Fruit fly (Drosophila melanogaster) whole organism, embryonic: ENCODE results near the gene CG13842.

Experiments
- ATbp ChIP-seq: fragments of 200-800 bp; sonication (Bioruptor generic); optimal IDR thresholded peaks from 2 replicates; lab custom pipeline; 2017; ENCODE audit warnings: missing biosample characterization, mild to moderate bottlenecking, missing genetic modification characterization, missing genetic modification reagents
- Antp ChIP-seq: fragments of 200-800 bp; sonication (Bioruptor generic); optimal IDR thresholded peaks from 3 replicates; lab custom pipeline; 2016; ENCODE audit warnings: missing biosample characterization, missing genetic modification characterization
- Awh ChIP-seq: fragments of 200-800 bp; sonication (Bioruptor generic); IDR thresholded peaks from 2 replicates; pipeline ENCODE4, ENCODE4 v1.3.6; 2022; ENCODE audit warnings: missing biosample characterization, missing genetic modification characterization
- CG12104 ChIP-seq: fragments of 200-800 bp; sonication (Bioruptor generic); optimal IDR thresholded peaks from 3 replicates; lab custom pipeline; 2016; ENCODE audit warnings: missing biosample characterization, missing genetic modification characterization
- CG12942 ChIP-seq: fragments of 200-800 bp; sonication (Bioruptor generic); optimal IDR thresholded peaks from 3 replicates; lab custom pipeline; 2016; ENCODE audit warnings: missing biosample characterization, missing genetic modification characterization
- CG13894 ChIP-seq: fragments of 200-800 bp; sonication (Bioruptor generic); optimal IDR thresholded peaks from 3 replicates; lab custom pipeline; 2018; ENCODE audit warnings: missing biosample characterization, mild to moderate bottlenecking, missing genetic modification characterization, moderate library complexity
- CG16779 ChIP-seq: fragments of 200-800 bp; sonication (Bioruptor generic); IDR thresholded peaks from 2 replicates; pipeline ENCODE4 v1.3.6; 2022; ENCODE audit warnings: missing biosample characterization, missing genetic modification characterization
- CG17612 ChIP-seq: fragments of 200-800 bp; sonication (Bioruptor generic); IDR thresholded peaks from 2 replicates; pipeline ENCODE4 v1.3.6; 2022; ENCODE audit warnings: missing biosample characterization, missing genetic modification characterization
- CG18476 ChIP-seq: fragments of 200-800 bp; sonication (Bioruptor generic); optimal IDR thresholded peaks from 2 replicates; lab custom pipeline; 2016; ENCODE audit warnings: missing biosample characterization, mild to moderate bottlenecking, missing genetic modification characterization
- CG18764 ChIP-seq: fragments of 200-800 bp; sonication (Bioruptor generic); optimal IDR thresholded peaks from 3 replicates; lab custom pipeline; 2016; ENCODE audit warnings: missing biosample characterization, missing genetic modification characterization
- CG3065 ChIP-seq: fragments of 200-800 bp; sonication (Bioruptor generic); optimal IDR thresholded peaks from 2 replicates; lab custom pipeline; 2016; ENCODE audit warnings: missing biosample characterization, missing genetic modification characterization
- CG31388 ChIP-seq: fragments of 200-800 bp; sonication (Bioruptor generic); optimal IDR thresholded peaks from 2 replicates; lab custom pipeline; 2016; ENCODE audit warnings: missing biosample characterization, missing genetic modification characterization
- CG4360 ChIP-seq: fragments of 200-800 bp; sonication (Bioruptor generic); IDR thresholded peaks from 2 replicates; pipeline ENCODE4 v1.3.6; 2022; ENCODE audit warnings: missing biosample characterization, missing genetic modification characterization
- CG5953 ChIP-seq: fragments of 200-800 bp; sonication (Bioruptor generic); IDR thresholded peaks from 2 replicates; pipeline ENCODE4 v1.3.6; 2022; ENCODE audit warnings: missing biosample characterization, missing genetic modification characterization
- CG6791 ChIP-seq: fragments of 200-800 bp; sonication (Bioruptor generic); IDR thresholded peaks from 3 replicates; pipeline ENCODE4 v1.3.6; 2022; ENCODE audit warnings: missing biosample characterization, missing genetic modification characterization; ENCODE audit not compliant: partially characterized antibody
- CG7357 ChIP-seq: fragments of 200-800 bp; sonication (Bioruptor generic); IDR thresholded peaks from 3 replicates; pipeline ENCODE4 v1.3.6; 2022; ENCODE audit warnings: missing biosample characterization, missing genetic modification characterization
- CG8281 ChIP-seq: fragments of 200-800 bp; sonication (Bioruptor generic); optimal IDR thresholded peaks from 2 replicates; lab custom pipeline; 2018; ENCODE audit warnings: missing biosample characterization, mild to moderate bottlenecking, missing genetic modification characterization, moderate library complexity
- CG9215 ChIP-seq: fragments of 200-800 bp; sonication (Bioruptor generic); IDR thresholded peaks from 2 replicates; pipeline ENCODE4 v1.3.6; 2022; ENCODE audit warnings: missing biosample characterization, missing genetic modification characterization
- Doc3 ChIP-seq: fragments of 200-800 bp; sonication (Bioruptor generic); IDR thresholded peaks from 3 replicates; pipeline ENCODE4 v1.3.6; 2022; ENCODE audit warnings: missing biosample characterization, missing genetic modification characterization; ENCODE audit not compliant: partially characterized antibody
- Elba2 ChIP-seq: fragments of 200-800 bp; sonication (Bioruptor generic); optimal IDR thresholded peaks from 3 replicates; lab custom pipeline; 2016; ENCODE audit warnings: missing biosample characterization, missing genetic modification characterization
- Gsc ChIP-seq: fragments of 200-800 bp; sonication (Bioruptor generic); IDR thresholded peaks from 2 replicates; pipeline ENCODE4 v1.3.6; 2022; ENCODE audit warnings: missing biosample characterization, missing genetic modification characterization
- Hsf ChIP-seq: fragments of 200-800 bp; sonication (Bioruptor generic); optimal IDR thresholded peaks from 3 replicates; lab custom pipeline; 2016; ENCODE audit warnings: missing biosample characterization, missing genetic modification characterization
- Kr ChIP-seq: fragments of 200-800 bp; sonication (Bioruptor generic); optimal IDR thresholded peaks from 2 replicates; lab custom pipeline; 2017; ENCODE audit warnings: missing biosample characterization, mild to moderate bottlenecking, missing genetic modification characterization
- Med ChIP-seq: fragments of 200-800 bp; sonication (Bioruptor generic); peaks from one replicate; lab custom pipeline; 2016; ENCODE audit warnings: missing biosample characterization, missing genetic modification characterization, mild to moderate bottlenecking, inconsistent platforms, moderate library complexity
- NFAT ChIP-seq: fragments of 200-800 bp; sonication (Bioruptor generic); IDR thresholded peaks from 2 replicates; pipeline ENCODE4 v1.3.6; 2022; ENCODE audit warnings: missing biosample characterization, missing genetic modification characterization
- NfI ChIP-seq: fragments of 200-800 bp; sonication (Bioruptor generic); optimal IDR thresholded peaks from 3 replicates; lab custom pipeline; 2018; ENCODE audit warnings: missing biosample characterization, mild to moderate bottlenecking, missing genetic modification characterization, moderate library complexity
- Ravus ChIP-seq: fragments of 200-800 bp; sonication (Bioruptor generic); IDR thresholded peaks from 2 replicates; pipeline ENCODE4 v1.3.6; 2022; ENCODE audit warnings: missing biosample characterization, missing genetic modification characterization
- Sox102F ChIP-seq: fragments of 200-800 bp; sonication (Bioruptor generic); optimal IDR thresholded peaks from 2 replicates; lab custom pipeline; 2018; ENCODE audit warnings: missing biosample characterization, mild to moderate bottlenecking, missing genetic modification characterization, moderate library complexity
- Sry-β ChIP-seq: fragments of 200-800 bp; sonication (Bioruptor generic); optimal IDR thresholded peaks from 2 replicates; lab custom pipeline; 2018; ENCODE audit warnings: missing biosample characterization, mild to moderate bottlenecking, missing genetic modification characterization, moderate library complexity
- Trl ChIP-seq, 3 experiments: fragments of >200 bp in 2 of 3; fragments of 200-800 bp in 1 of 3; sonication (Bioruptor generic) in 1 of 3; optimal IDR thresholded peaks; 2 replicates in 1 of 3; 3 replicates in 2 of 3; lab custom pipeline; 2016 to 2017; ENCODE audit warnings: missing biosample characterization in 1 of 3, missing genetic modification characterization in 1 of 3
- Usf ChIP-seq: fragments of 200-800 bp; sonication (Bioruptor generic); optimal IDR thresholded peaks from 2 replicates; lab custom pipeline; 2017; ENCODE audit warnings: missing genotype, missing biosample characterization, missing genetic modification characterization
- Xrp1 ChIP-seq: fragments of 200-800 bp; sonication (Bioruptor generic); IDR thresholded peaks from 2 replicates; pipeline ENCODE4 v1.3.6; 2022; ENCODE audit warnings: missing biosample characterization, missing genetic modification characterization
- ab ChIP-seq: fragments of 200-800 bp; sonication (Bioruptor generic); optimal IDR thresholded peaks from 2 replicates; lab custom pipeline; 2016; ENCODE audit warnings: missing biosample characterization, missing genetic modification characterization
- abd-A ChIP-seq: fragments of 200-800 bp; sonication (Bioruptor generic); optimal IDR thresholded peaks from 3 replicates; lab custom pipeline; 2019; ENCODE audit warnings: missing biosample characterization, mild to moderate bottlenecking, missing genetic modification characterization, moderate library complexity
- ara ChIP-seq: fragments of 200-800 bp; sonication (Bioruptor generic); IDR thresholded peaks from 2 replicates; pipeline ENCODE4 v1.3.6; 2022; ENCODE audit warnings: missing biosample characterization, missing genetic modification characterization
- ase ChIP-seq: fragments of 200-800 bp; sonication (Bioruptor generic); IDR thresholded peaks from 3 replicates; pipeline ENCODE4 v1.3.6; 2022; ENCODE audit warnings: missing biosample characterization, missing genetic modification characterization
- az2 ChIP-seq: fragments of 200-800 bp; sonication (Bioruptor generic); optimal IDR thresholded peaks from 3 replicates; lab custom pipeline; 2016; ENCODE audit warnings: missing biosample characterization, missing genetic modification characterization
- caup ChIP-seq: fragments of 200-800 bp; sonication (Bioruptor generic); optimal IDR thresholded peaks from 3 replicates; lab custom pipeline; 2017; ENCODE audit warnings: missing biosample characterization, mild to moderate bottlenecking, missing genetic modification characterization, moderate library complexity; ENCODE audit not compliant: severe bottlenecking
- chinmo ChIP-seq: fragments of 200-800 bp; sonication (Bioruptor generic); IDR thresholded peaks from 4 replicates; pipeline ENCODE4 v1.3.6; 2022; ENCODE audit warnings: missing biosample characterization, missing genetic modification characterization; ENCODE audit not compliant: partially characterized antibody
- gce ChIP-seq: fragments of 200-800 bp; sonication (Bioruptor generic); IDR thresholded peaks from 3 replicates; pipeline ENCODE4 v1.3.6; 2022; ENCODE audit warnings: missing biosample characterization, missing genetic modification characterization
- jigr1 ChIP-seq: fragments of 200-800 bp; sonication (Bioruptor generic); IDR thresholded peaks from 3 replicates; pipeline ENCODE4 v1.3.6; 2022; ENCODE audit warnings: missing biosample characterization, missing genetic modification characterization
- lov ChIP-seq, 2 experiments: fragments of 200-800 bp in 1 of 2; fragments of >200 bp in 1 of 2; sonication (Bioruptor generic) in 1 of 2; IDR thresholded peaks in 1 of 2; optimal IDR thresholded peaks in 1 of 2; 2 replicates in 1 of 2; 3 replicates in 1 of 2; pipeline versions ENCODE4 v1.3.6 to Lab custom; 2017 to 2022; ENCODE audit warnings: missing biosample characterization in 1 of 2, missing genetic modification characterization in 1 of 2
- schlank ChIP-seq: fragments of 200-800 bp; sonication (Bioruptor generic); optimal IDR thresholded peaks from 2 replicates; lab custom pipeline; 2018; ENCODE audit warnings: missing biosample characterization, mild to moderate bottlenecking, missing genetic modification characterization
- slou ChIP-seq: fragments of 200-800 bp; sonication (Bioruptor generic); optimal IDR thresholded peaks from 3 replicates; lab custom pipeline; 2016; ENCODE audit warnings: missing biosample characterization, missing genetic modification characterization
- sqz ChIP-seq: fragments of 200-800 bp; sonication (Bioruptor generic); optimal IDR thresholded peaks from 3 replicates; lab custom pipeline; 2018; ENCODE audit warnings: missing biosample characterization, mild to moderate bottlenecking, missing genetic modification characterization
- wdn ChIP-seq: fragments of 200-800 bp; sonication (Bioruptor generic); IDR thresholded peaks from 2 replicates; pipeline ENCODE4 v1.3.6; 2022; ENCODE audit warnings: missing biosample characterization, missing genetic modification characterization

Gene CG13842

DNA sequence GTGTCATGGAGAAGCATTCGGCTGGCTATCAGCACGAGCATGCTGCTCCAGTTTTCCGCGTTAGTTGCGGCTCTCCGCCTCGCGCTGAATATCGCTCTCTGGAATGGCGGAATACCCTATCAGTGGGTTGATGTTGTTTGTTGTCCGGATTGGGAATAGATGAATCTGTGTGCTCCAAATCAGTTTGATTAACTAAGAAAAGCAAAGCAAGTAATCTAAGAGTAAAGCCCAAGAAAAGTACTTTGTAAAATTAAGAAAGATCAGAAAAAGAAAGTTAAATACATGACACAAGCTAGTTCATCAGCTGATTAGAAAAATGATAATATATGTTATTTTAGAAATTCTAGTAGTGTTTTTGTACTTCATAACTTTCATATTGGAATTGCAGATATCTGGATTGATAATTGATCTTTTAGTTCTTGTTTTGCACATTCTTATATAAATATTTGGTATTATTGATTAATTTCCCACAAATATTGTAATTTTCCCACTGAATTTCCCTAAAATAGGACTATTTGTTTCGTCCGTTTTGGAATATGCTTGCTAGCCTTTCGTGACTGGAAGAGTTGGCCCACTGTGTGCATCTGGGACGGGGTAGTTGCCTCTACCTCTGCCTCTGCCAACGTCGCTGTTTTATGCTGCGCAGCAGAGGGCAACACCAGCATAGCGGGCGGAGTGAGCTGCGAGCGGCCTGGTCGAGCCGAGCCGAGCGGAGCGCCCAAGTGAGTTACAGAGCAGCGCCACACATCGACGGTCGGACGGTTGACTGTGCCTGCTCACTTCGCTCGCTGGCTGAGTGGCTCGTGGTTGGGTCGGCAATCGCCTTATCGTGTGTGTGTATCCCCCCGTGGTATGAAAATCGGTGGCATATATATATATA lies 47.1 kb upstream of the CG13842 start (continued):
- TF ChIP-seq Trl (optimal IDR thresholded peaks at IDR 0.05; lab: Kevin White, UChicago) = peak; percentile 61 to 66
- peak; percentile 22 for TF ChIP-seq Trl (GFP tag; optimal IDR thresholded peaks at IDR 0.05; lab: Kevin White, UChicago)
- no peak for TF ChIP-seq Elba2 (GFP tag; lab: Kevin White, UChicago)
- TF ChIP-seq CG3065 (GFP tag; lab: Kevin White, UChicago) = no peak
- TF ChIP-seq ATbp (GFP tag; lab: Kevin White, UChicago) = peak; percentile 52
- TF ChIP-seq wdn (GFP tag; lab: Robert Waterston, UW) = peak; percentile 35; the same call in 1 of the 2 replicates
- TF ChIP-seq CG31388 (GFP tag; lab: Kevin White, UChicago) = no peak
- peak; percentile 86 for TF ChIP-seq Med (GFP tag; lab: Kevin White, UChicago)
- TF ChIP-seq CG12104 (GFP tag; lab: Kevin White, UChicago) = peak; percentile 59
- peak; percentile 73 for TF ChIP-seq Sox102F (GFP tag; lab: Kevin White, UChicago)
- TF ChIP-seq sqz (GFP tag; lab: Kevin White, UChicago) = peak; percentile 62
- 0 out of 2 replicates have a peak, but pooled peaks have one; percentile 9 for TF ChIP-seq CG4360 (GFP tag; lab: Robert Waterston, UW)
- no peak for TF ChIP-seq Ravus
- peak; percentile 79 for TF ChIP-seq NFAT
- 0 out of 3 replicates have a peak, but pooled peaks have one; percentile 14 for TF ChIP-seq CG6791 (GFP tag; lab: Robert Waterston, UW)
- peak; percentile 67 for TF ChIP-seq az2
- 0 out of 2 replicates have a peak, but pooled peaks have one; percentile 44 for TF ChIP-seq CG17612 (GFP tag; lab: Robert Waterston, UW)
- TF ChIP-seq CG8281 (tag; lab: Kevin White, UChicago) = peak; percentile 39
- TF ChIP-seq CG16779 (GFP tag; lab: Robert Waterston, UW) = peak; percentile 54; the same call in 1 of the 2 replicates
- peak; percentile 64 for TF ChIP-seq Hsf (GFP tag; lab: Kevin White, UChicago)
- TF ChIP-seq CG9215 (GFP tag; lab: Robert Waterston, UW) = peak; percentile 42; the same call in 1 of the 2 replicates
- TF ChIP-seq CG13894 (tag; lab: Kevin White, UChicago) = peak; percentile 9
- TF ChIP-seq CG18476 (GFP tag; lab: Kevin White, UChicago) = peak; percentile 46
- TF ChIP-seq chinmo (GFP tag; lab: Robert Waterston, UW) = peak; percentile 89; the same call in 2 of the 4 replicates
- TF ChIP-seq gce (GFP tag; lab: Robert Waterston, UW) = peak; percentile 65; the same call in 2 of the 3 replicates
- no peak for TF ChIP-seq CG18764
- TF ChIP-seq Usf (GFP tag; lab: Kevin White, UChicago) = no peak
- TF ChIP-seq Sry-β = no peak
- TF ChIP-seq slou (GFP tag; lab: Kevin White, UChicago) = peak; percentile 5
- TF ChIP-seq CG12942 (GFP tag; lab: Kevin White, UChicago) = peak; percentile 23
- TF ChIP-seq Awh (GFP tag; lab: Robert Waterston, UW) = 0 out of 2 replicates have a peak, but pooled peaks have one; percentile 20
- TF ChIP-seq Antp (GFP tag; lab: Kevin White, UChicago) = peak; percentile 11
- TF ChIP-seq ara (GFP tag; lab: Robert Waterston, UW) = peak; percentile 39; the same call in 1 of the 2 replicates
- no peak for TF ChIP-seq Kr (GFP tag; lab: Kevin White, UChicago)
- TF ChIP-seq lov (optimal IDR thresholded peaks at IDR 0.05; lab: Kevin White, UChicago) = no peak
- 0 out of 3 replicates have a peak, but pooled peaks have one; percentile 55 for TF ChIP-seq lov (GFP tag; IDR thresholded peaks at IDR 0.05; lab: Robert Waterston, UW)
- no peak for TF ChIP-seq ab (GFP tag; lab: Kevin White, UChicago)
- TF ChIP-seq Doc3 (GFP tag; lab: Robert Waterston, UW) = no peak
- peak; percentile 51; the same call in 1 of the 3 replicates for TF ChIP-seq jigr1 (GFP tag; lab: Robert Waterston, UW)
- TF ChIP-seq abd-A = peak; percentile 27
- TF ChIP-seq NfI (GFP tag; lab: Kevin White, UChicago) = peak; percentile 52
- peak; percentile 9 for TF ChIP-seq caup (GFP tag; lab: Kevin White, UChicago)
- TF ChIP-seq CG7357 (GFP tag; lab: Robert Waterston, UW) = 0 out of 3 replicates have a peak, but pooled peaks have one; percentile 6
- no peak for TF ChIP-seq Gsc (GFP tag; lab: Robert Waterston, UW)
- TF ChIP-seq ase (GFP tag; lab: Robert Waterston, UW) = peak; percentile 35; the same call in 2 of the 3 replicates
- TF ChIP-seq schlank (tag; lab: Kevin White, UChicago) = no peak
- peak; percentile 39; the same call in 1 of the 2 replicates for TF ChIP-seq Xrp1
- 0 out of 2 replicates have a peak, but pooled peaks have one; percentile 4 for TF ChIP-seq CG5953 (GFP tag; lab: Robert Waterston, UW)
